Worm (Caenorhabditis elegans): Measurements from ENCODE around the gene tag-18.

Gene tag-18

ce11 chrX:3759820-3760219, 26.0 kb upstream of the tag-18 start:
- TF ChIP-seq mml-1 (tag; optimal IDR thresholded peaks at IDR 0.05) (no peak), ceh-28 (tag; optimal IDR thresholded peaks at IDR 0.05) (no peak), pha-4 (tag; optimal IDR thresholded peaks at IDR 0.05) (no peak), nhr-12 (tag; optimal IDR thresholded peaks at IDR 0.05) (no peak), ceh-16 (tag; optimal IDR thresholded peaks at IDR 0.05) (no peak), pqm-1 (tag; optimal IDR thresholded peaks at IDR 0.05) (no peak), egl-27 (tag; optimal IDR thresholded peaks at IDR 0.05) (no peak), egl-5 (tag; optimal IDR thresholded peaks at IDR 0.05) (no peak), hmg-11 (tag; optimal IDR thresholded peaks at IDR 0.05) (no peak), eor-1 (tag; optimal IDR thresholded peaks at IDR 0.05) (no peak), elt-3 (tag; optimal IDR thresholded peaks at IDR 0.05) (no peak), elt-1 (tag; optimal IDR thresholded peaks at IDR 0.05) (no peak), elt-2 (tag; optimal IDR thresholded peaks at IDR 0.05) (no peak), nhr-23 (tag; optimal IDR thresholded peaks at IDR 0.05) (no peak), nhr-28 (tag; optimal IDR thresholded peaks at IDR 0.05) (no peak), nfya-1 (tag; optimal IDR thresholded peaks at IDR 0.05; ENCODE audit: insufficient read depth) (no peak), ceh-82 (tag; optimal IDR thresholded peaks at IDR 0.05) (no peak), skn-1 (tag; optimal IDR thresholded peaks at IDR 0.05) (no peak)

- TF ChIP-seq nhr-43 (tag; optimal IDR thresholded peaks at IDR 0.05; ENCODE audit: poor library complexity, severe bottlenecking) (no peak), pqm-1 (tag; optimal IDR thresholded peaks at IDR 0.05) (no peak), ceh-9 (tag; optimal IDR thresholded peaks at IDR 0.05) (no peak), nhr-76 (tag; optimal IDR thresholded peaks at IDR 0.05) (no peak), nhr-12 (tag; optimal IDR thresholded peaks at IDR 0.05) (no peak), fos-1 (tag; optimal IDR thresholded peaks at IDR 0.05) (no peak), tbx-2 (tag; optimal IDR thresholded peaks at IDR 0.05) (no peak), unc-39 (tag; optimal IDR thresholded peaks at IDR 0.05) (no peak), snpc-4 (tag; optimal IDR thresholded peaks at IDR 0.05) (no peak)
Observed at ce11 chrX:3759345-3759744, 25.5 kb upstream of the tag-18 start, which contains the start of gene T14G12.6. TSS of gene T14G12.6 (minus strand) at chrX:3759445.

- TF ChIP-seq egl-27 (tag; optimal IDR thresholded peaks at IDR 0.05) (no peak), mdl-1 (tag; optimal IDR thresholded peaks at IDR 0.05) (no peak), elt-3 (tag; optimal IDR thresholded peaks at IDR 0.05) (no peak), R02D3.7 (tag; optimal IDR thresholded peaks at IDR 0.05) (no peak)
Observed at ce11 chrX:3758399-3758798, 24.6 kb upstream of the tag-18 start, which contains the start of gene T14G12.12. TSS of gene T14G12.12 (minus strand) at chrX:3758499.

- TF ChIP-seq nhr-237 (tag; optimal IDR thresholded peaks at IDR 0.05) (no peak), elt-3 (tag; optimal IDR thresholded peaks at IDR 0.05) (peak in 1 of 3 experiments; percentile 88), ZK546.5 (tag; optimal IDR thresholded peaks at IDR 0.05) (no peak), nhr-23 (tag; optimal IDR thresholded peaks at IDR 0.05) (no peak), nhr-76 (tag; optimal IDR thresholded peaks at IDR 0.05) (no peak)
Observed at ce11 chrX:3756238-3756637, 22.4 kb upstream of the tag-18 start.

- TF ChIP-seq elt-3 (tag; optimal IDR thresholded peaks at IDR 0.05) = peak in 1 of 3 experiments; percentile 11
- TF ChIP-seq nhr-25 (tag; optimal IDR thresholded peaks at IDR 0.05) = no peak
Observed at ce11 chrX:3755753-3756152, 21.9 kb upstream of the tag-18 start.

ce11 chrX:3752443-3752842, 18.6 kb upstream of the tag-18 start:
- TF ChIP-seq nhr-25 (tag; optimal IDR thresholded peaks at IDR 0.05) (no peak), sea-2 (GFP tag; optimal IDR thresholded peaks at IDR 0.05) (no peak)

ce11 chrX:3751370-3751769, 17.5 kb upstream of the tag-18 start:
- TF ChIP-seq aly-2 (tag; optimal IDR thresholded peaks at IDR 0.05) = no peak
- TF ChIP-seq lin-15B (tag; optimal IDR thresholded peaks at IDR 0.05) = no peak
- TF ChIP-seq fkh-2 (tag; optimal IDR thresholded peaks at IDR 0.05) = no peak

Data from whole organism, L3 larva.